Fruit fly (Drosophila melanogaster): Measurements from ENCODE around the gene CG2258.

The CG2258 gene

DNA sequence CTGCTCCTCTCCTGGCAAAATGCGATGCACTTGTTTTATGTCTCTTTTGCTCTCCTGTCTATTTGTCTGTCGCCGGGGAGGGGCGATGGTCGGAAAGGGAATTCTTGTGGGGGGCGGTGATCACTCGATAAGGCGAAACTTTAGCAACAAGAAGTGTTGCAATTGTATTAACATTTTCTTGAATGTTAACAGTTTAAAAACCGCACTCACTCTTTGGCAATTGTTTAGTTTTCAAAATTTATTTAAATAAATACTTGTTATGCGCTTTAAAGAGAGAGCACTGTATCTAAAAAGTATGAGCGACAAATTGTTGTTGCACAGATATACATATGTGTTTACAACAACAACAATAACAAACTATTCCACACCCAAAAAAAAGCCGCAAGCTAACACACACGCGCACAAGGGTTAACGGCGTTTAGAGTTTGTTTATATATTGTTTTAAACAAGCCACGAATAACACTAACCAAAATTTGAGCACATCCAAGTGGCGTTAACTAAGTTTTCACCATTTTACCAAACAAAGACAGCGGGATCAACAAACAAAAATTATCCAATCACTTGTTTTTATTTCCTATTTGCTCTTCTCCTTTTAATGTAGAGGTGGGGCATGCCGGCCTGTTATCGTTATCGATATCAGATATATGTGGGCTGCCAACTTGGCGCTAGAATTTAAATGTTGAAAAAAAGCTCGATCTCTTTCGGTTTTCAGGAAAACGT is at the start of gene CG2258:
CG2258 (minus strand) TSS at position 617 of the 720 bp plus-strand sequence.
- TF ChIP-seq CG1647 (GFP tag; optimal IDR thresholded peaks at IDR 0.05): peak; percentile 77
- TF ChIP-seq unpg (GFP tag; optimal IDR thresholded peaks at IDR 0.05): peak; percentile 92
- TF ChIP-seq CG7928 (GFP tag; optimal IDR thresholded peaks at IDR 0.05): peak; percentile 53
- TF ChIP-seq pho (GFP tag; optimal IDR thresholded peaks at IDR 0.05): peak; percentile 61
- peak; percentile 21 for TF ChIP-seq CG33213 (GFP tag; optimal IDR thresholded peaks at IDR 0.05)
- no peak for TF ChIP-seq CG8290 (GFP tag; optimal IDR thresholded peaks at IDR 0.05)
- TF ChIP-seq CG8290 (tag; optimal IDR thresholded peaks at IDR 0.05): peak; percentile 16 to 87
- peak; percentile 74 for TF ChIP-seq gsb (GFP tag; IDR thresholded peaks at IDR 0.05)
- TF ChIP-seq CG8388 (GFP tag; optimal IDR thresholded peaks at IDR 0.05): peak; percentile 87
- peak; percentile 90 for TF ChIP-seq Blimp-1 (GFP tag; optimal IDR thresholded peaks at IDR 0.05)
- peak; percentile 75 for TF ChIP-seq caup (GFP tag; optimal IDR thresholded peaks at IDR 0.05; ENCODE audit: severe bottlenecking)
- peak; percentile 75 for TF ChIP-seq CG10431 (GFP tag; optimal IDR thresholded peaks at IDR 0.05)
- peak; percentile 60 for TF ChIP-seq Deaf1 (tag; optimal IDR thresholded peaks at IDR 0.05)
- peak; percentile 49 for TF ChIP-seq Lhr (GFP tag; optimal IDR thresholded peaks at IDR 0.05)
- TF ChIP-seq pita (GFP tag; optimal IDR thresholded peaks at IDR 0.05): no peak
- peak; percentile 66 for TF ChIP-seq CG18619 (GFP tag; optimal IDR thresholded peaks at IDR 0.05)
- peak; percentile 88 for TF ChIP-seq salm (tag; optimal IDR thresholded peaks at IDR 0.05)
- peak; percentile 83 for TF ChIP-seq Abd-B (GFP tag; optimal IDR thresholded peaks at IDR 0.05)
- peak; percentile 81 for TF ChIP-seq croc (GFP tag; conservative IDR thresholded peaks at IDR 0.05)
- peak; percentile 86 for TF ChIP-seq CG18262 (tag; optimal IDR thresholded peaks at IDR 0.05)
- TF ChIP-seq CG12155 (GFP tag; optimal IDR thresholded peaks at IDR 0.05): peak; percentile 78
- peak; percentile 70 for TF ChIP-seq run (tag; optimal IDR thresholded peaks at IDR 0.05)
- peak; percentile 91 for TF ChIP-seq tap (tag; optimal IDR thresholded peaks at IDR 0.05)
- 0 out of 2 replicates have a peak, but pooled peaks have one; percentile 34 for TF ChIP-seq aop (GFP tag; IDR thresholded peaks at IDR 0.05)
- TF ChIP-seq chm (GFP tag; IDR thresholded peaks at IDR 0.05): peak; percentile 82
- peak; percentile 49 for TF ChIP-seq Mad (GFP tag; optimal IDR thresholded peaks at IDR 0.05)
- peak; percentile 59 for TF ChIP-seq cg (GFP tag; optimal IDR thresholded peaks at IDR 0.05)
- peak; percentile 75 for TF ChIP-seq Hr3 (GFP tag; optimal IDR thresholded peaks at IDR 0.05)
- peak; percentile 76 for TF ChIP-seq CG15011 (GFP tag; optimal IDR thresholded peaks at IDR 0.05)
- peak; percentile 64 for TF ChIP-seq CG5180 (GFP tag; optimal IDR thresholded peaks at IDR 0.05)
- TF ChIP-seq CG8359 (GFP tag; optimal IDR thresholded peaks at IDR 0.05; ENCODE audit: borderline replicate concordance): no peak
- peak; percentile 84 for TF ChIP-seq CG32532 (GFP tag; IDR thresholded peaks at IDR 0.05)
- TF ChIP-seq Ada2b (GFP tag; IDR thresholded peaks at IDR 0.05): peak; percentile 92
- TF ChIP-seq jigr1 (GFP tag; IDR thresholded peaks at IDR 0.05): peak; percentile 82
- TF ChIP-seq CG10462 (GFP tag; optimal IDR thresholded peaks at IDR 0.05): peak; percentile 1
- no peak for TF ChIP-seq Opbp (GFP tag; IDR thresholded peaks at IDR 0.05; ENCODE audit: partially characterized antibody)
- peak; percentile 82 for TF ChIP-seq CG10366 (GFP tag; IDR thresholded peaks at IDR 0.05)
- peak; percentile 9 for TF ChIP-seq MESR4 (GFP tag; optimal IDR thresholded peaks at IDR 0.05)
- peak; percentile 84 for TF ChIP-seq CG2875 (GFP tag; optimal IDR thresholded peaks at IDR 0.05)
- TF ChIP-seq slbo (GFP tag; IDR thresholded peaks at IDR 0.05): peak; percentile 90
- peak; percentile 64; the same call in 1 of the 2 replicates for TF ChIP-seq Oaz (GFP tag; IDR thresholded peaks at IDR 0.05)
- no peak for TF ChIP-seq tll (GFP tag; optimal IDR thresholded peaks at IDR 0.05)
- peak; percentile 64 for TF ChIP-seq CG43689 (GFP tag; IDR thresholded peaks at IDR 0.05)
- peak; percentile 87 for TF ChIP-seq CG17829 (tag; optimal IDR thresholded peaks at IDR 0.05)
- TF ChIP-seq trh (GFP tag; optimal IDR thresholded peaks at IDR 0.05): peak; percentile 9
- peak; percentile 27 for TF ChIP-seq CG18011 (GFP tag; optimal IDR thresholded peaks at IDR 0.05)
- peak; percentile 84 for TF ChIP-seq E2f1 (GFP tag; IDR thresholded peaks at IDR 0.05)
- TF ChIP-seq CG10565 (GFP tag; optimal IDR thresholded peaks at IDR 0.05): no peak
- TF ChIP-seq dmrt11E (tag; optimal IDR thresholded peaks at IDR 0.05): peak; percentile 50

All from whole organism, embryonic.